ENCODE assay signal across 2 fruit fly cellular contexts in the genomic region with DNA sequence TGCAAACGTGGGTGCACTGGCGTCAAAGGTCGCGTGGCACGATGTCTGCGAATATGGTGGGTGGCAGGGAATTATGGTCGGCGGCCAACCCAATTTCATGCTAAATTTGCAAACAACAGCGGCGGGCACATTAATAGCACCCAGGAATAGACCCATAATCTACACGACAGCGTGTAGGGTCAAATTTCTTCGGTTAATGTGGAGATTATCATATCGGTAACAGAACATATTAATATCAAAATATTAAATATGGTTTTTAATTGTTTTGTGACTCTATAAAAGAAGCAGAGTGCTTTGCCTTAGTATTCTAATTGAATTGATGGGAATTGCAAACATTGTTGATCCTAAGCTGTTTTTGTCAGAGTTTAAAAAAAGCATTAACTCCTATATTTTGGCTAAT.
TF ChIP-seq lines count a peak whose summit lies in the region.

No protein-coding gene starts in this region.

- TF ChIP-seq CTCF in whole organism, embryonic (GFP tag; optimal IDR thresholded peaks at IDR 0.05; lab: Kevin White, UChicago) = no peak

TF ChIP-seq in whole organism, embryonic, 481 proteins besides CTCF, POLR2A, EP300 and RAD21:
- TF ChIP-seq seq (GFP tag; IDR thresholded peaks at IDR 0.05; lab: Robert Waterston, UW) (no peak), pros (GFP tag; optimal IDR thresholded peaks at IDR 0.05; lab: Kevin White, UChicago) (no peak), onecut (GFP tag; IDR thresholded peaks at IDR 0.05; lab: Robert Waterston, UW) (no peak), Hey (tag; optimal IDR thresholded peaks at IDR 0.05; lab: Kevin White, UChicago) (peak; percentile 42), CG31224 (GFP tag; IDR thresholded peaks at IDR 0.05; lab: Robert Waterston, UW) (no peak)

TF ChIP-seq in whole organism, prepupa, 60 proteins besides CTCF, POLR2A, EP300 and RAD21:
- peak; percentile 23 for TF ChIP-seq Hr4 (GFP tag; optimal IDR thresholded peaks at IDR 0.05; lab: Kevin White, UChicago)
- no peak for TF ChIP-seq achi (GFP tag; optimal IDR thresholded peaks at IDR 0.05; lab: Kevin White, UChicago)
- peak; percentile 1 for TF ChIP-seq CG10631 (GFP tag; optimal IDR thresholded peaks at IDR 0.05; lab: Kevin White, UChicago)
- TF ChIP-seq fkh (GFP tag; optimal IDR thresholded peaks at IDR 0.05; lab: Kevin White, UChicago) = no peak
- peak; percentile 30; the same call in 1 of the 2 replicates for TF ChIP-seq CG15336 (GFP tag; IDR thresholded peaks at IDR 0.05; lab: Robert Waterston, UW)
- TF ChIP-seq Eip78C (GFP tag; lab: Kevin White, UChicago) = peak; percentile 71
- peak; percentile 56 for TF ChIP-seq svp (GFP tag; lab: Kevin White, UChicago)
- TF ChIP-seq CG8119 (GFP tag; IDR thresholded peaks at IDR 0.05; lab: Robert Waterston, UW) = peak; percentile 36; the same call in 1 of the 3 replicates
- peak; percentile 11 for TF ChIP-seq CG32006 (GFP tag; optimal IDR thresholded peaks at IDR 0.05; lab: Kevin White, UChicago)
